Worm (Caenorhabditis elegans): ENCODE measurements around the gene srw-62.

DNA sequence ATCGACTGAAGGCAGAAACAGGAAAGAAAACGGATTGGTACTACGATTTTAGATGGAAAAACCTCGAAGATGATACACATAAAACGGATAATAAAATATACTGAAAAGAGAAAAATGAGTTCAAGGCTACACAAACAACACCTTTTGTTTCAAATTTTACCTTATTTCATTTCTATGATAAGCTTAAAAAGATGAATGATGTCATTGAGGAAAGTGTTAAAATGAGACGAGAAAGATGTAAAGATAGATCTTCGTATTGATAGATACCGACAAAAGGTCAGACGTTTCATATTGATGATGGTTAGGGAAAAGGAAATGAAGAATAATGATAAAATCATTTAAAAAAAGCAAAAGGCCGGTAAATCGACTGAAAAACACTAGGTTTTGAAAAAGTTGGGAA, 35.6 kb upstream of the srw-62 start:
- TF ChIP-seq daf-12 (tag; optimal IDR thresholded peaks at IDR 0.05) = no peak
- no peak for TF ChIP-seq lsy-2 (tag; optimal IDR thresholded peaks at IDR 0.05)
- TF ChIP-seq ama-1 (optimal IDR thresholded peaks at IDR 0.05) = no peak
- no peak for TF ChIP-seq nhr-11 (tag; optimal IDR thresholded peaks at IDR 0.05)
